Fruit fly (Drosophila melanogaster) whole organism, embryonic: ENCODE data around the gene Sodh2.

Experiments used
- Aef1 ChIP-seq: fragments of 200-800 bp; sonication (Bioruptor generic); IDR thresholded peaks from 3 replicates; pipeline ENCODE4 v1.3.6; 2022; ENCODE audit warnings: missing biosample characterization, missing genetic modification characterization
- Bteb2 ChIP-seq: fragments of 200-800 bp; sonication (Bioruptor generic); optimal IDR thresholded peaks from 2 replicates; lab custom pipeline; 2016; ENCODE audit warnings: missing biosample characterization, missing genetic modification characterization
- CG12219 ChIP-seq: fragments of 200-800 bp; sonication (Bioruptor generic); optimal IDR thresholded peaks from 3 replicates; lab custom pipeline; 2018; ENCODE audit warnings: missing biosample characterization, mild to moderate bottlenecking, missing genetic modification characterization
- CG12769 ChIP-seq: fragments of 200-800 bp; sonication (Bioruptor generic); optimal IDR thresholded peaks from 2 replicates; lab custom pipeline; 2019; ENCODE audit warnings: missing biosample characterization, mild to moderate bottlenecking, missing genetic modification characterization, moderate library complexity
- CG15073 ChIP-seq: fragments of 200-800 bp; sonication (Bioruptor generic); optimal IDR thresholded peaks from 2 replicates; lab custom pipeline; 2016; ENCODE audit warnings: missing biosample characterization, missing genetic modification characterization
- CG1529 ChIP-seq: fragments of 200-800 bp; sonication (Bioruptor generic); optimal IDR thresholded peaks from 3 replicates; lab custom pipeline; 2018; ENCODE audit warnings: missing biosample characterization, missing genetic modification characterization
- CG15479 ChIP-seq: fragments of 200-800 bp; sonication (Bioruptor generic); optimal IDR thresholded peaks from 3 replicates; lab custom pipeline; 2019; ENCODE audit warnings: missing biosample characterization, mild to moderate bottlenecking, missing genetic modification characterization, moderate library complexity
- CG1602 ChIP-seq: fragments of 200-800 bp; sonication (Bioruptor generic); optimal IDR thresholded peaks from 3 replicates; lab custom pipeline; 2016; ENCODE audit warnings: missing biosample characterization, missing genetic modification characterization
- CG2120 ChIP-seq: fragments of 200-800 bp; sonication (Bioruptor generic); optimal IDR thresholded peaks from 3 replicates; lab custom pipeline; 2016; ENCODE audit warnings: missing biosample characterization, missing genetic modification characterization
- CG2678 ChIP-seq: fragments of 200-800 bp; sonication (Bioruptor generic); optimal IDR thresholded peaks from 3 replicates; lab custom pipeline; 2019; ENCODE audit warnings: missing biosample characterization, mild to moderate bottlenecking, missing genetic modification characterization, moderate library complexity
- CG2889 ChIP-seq: fragments of 200-800 bp; sonication (Bioruptor generic); IDR thresholded peaks from 3 replicates; pipeline ENCODE4 v1.3.6; 2022; ENCODE audit warnings: missing biosample characterization, missing genetic modification characterization
- CG30020 ChIP-seq: fragments of 200-800 bp; optimal IDR thresholded peaks from 2 replicates; lab custom pipeline; 2019; ENCODE audit warnings: missing biosample characterization, mild to moderate bottlenecking, missing genetic modification characterization, moderate library complexity
- CG3726 ChIP-seq: fragments of 200-800 bp; sonication (Bioruptor generic); IDR thresholded peaks from 3 replicates; pipeline ENCODE4, ENCODE4 v1.3.6; 2022; ENCODE audit warnings: missing biosample characterization, missing genetic modification characterization
- CG4282 ChIP-seq: fragments of 200-800 bp; sonication (Bioruptor generic); optimal IDR thresholded peaks from 2 replicates; lab custom pipeline; 2016; ENCODE audit warnings: missing biosample characterization, missing genetic modification characterization
- CG4424 ChIP-seq: fragments of 200-800 bp; sonication (Bioruptor generic); optimal IDR thresholded peaks from 3 replicates; lab custom pipeline; 2016; ENCODE audit warnings: missing biosample characterization, missing genetic modification characterization
- CG5953 ChIP-seq: fragments of 200-800 bp; sonication (Bioruptor generic); IDR thresholded peaks from 2 replicates; pipeline ENCODE4 v1.3.6; 2022; ENCODE audit warnings: missing biosample characterization, missing genetic modification characterization
- CG6254 ChIP-seq: fragments of 200-800 bp; sonication (Bioruptor generic); optimal IDR thresholded peaks from 3 replicates; lab custom pipeline; 2017; ENCODE audit warnings: mild to moderate bottlenecking, missing biosample characterization, missing genetic modification reagents, missing genetic modification characterization
- CG7745 ChIP-seq: fragments of 200-800 bp; sonication (Bioruptor generic); optimal IDR thresholded peaks from 2 replicates; lab custom pipeline; 2018; ENCODE audit warnings: missing biosample characterization, mild to moderate bottlenecking, missing genetic modification characterization, moderate library complexity
- CG8281 ChIP-seq: fragments of 200-800 bp; sonication (Bioruptor generic); optimal IDR thresholded peaks from 2 replicates; lab custom pipeline; 2018; ENCODE audit warnings: missing biosample characterization, mild to moderate bottlenecking, missing genetic modification characterization, moderate library complexity
- CG9797 ChIP-seq: fragments of 200-800 bp; sonication (Bioruptor generic); optimal IDR thresholded peaks from 3 replicates; lab custom pipeline; 2018; ENCODE audit warnings: missing biosample characterization, mild to moderate bottlenecking, missing genetic modification characterization
- Elba2 ChIP-seq: fragments of 200-800 bp; sonication (Bioruptor generic); optimal IDR thresholded peaks from 3 replicates; lab custom pipeline; 2016; ENCODE audit warnings: missing biosample characterization, missing genetic modification characterization
- Fer1 ChIP-seq: fragments of 200-800 bp; sonication (Bioruptor generic); optimal IDR thresholded peaks from 2 replicates; lab custom pipeline; 2017; ENCODE audit warnings: missing biosample characterization, mild to moderate bottlenecking, missing genetic modification characterization
- Fer3 ChIP-seq: fragments of 200-800 bp; sonication (Bioruptor generic); optimal IDR thresholded peaks from 2 replicates; lab custom pipeline; 2018; ENCODE audit warnings: missing biosample characterization, mild to moderate bottlenecking, missing genetic modification characterization, moderate library complexity
- H15 ChIP-seq: fragments of 200-800 bp; sonication (Bioruptor generic); IDR thresholded peaks from 3 replicates; pipeline ENCODE4 v1.3.6; 2022; ENCODE audit warnings: missing biosample characterization, missing genetic modification characterization
- Hr3 ChIP-seq: fragments of 200-800 bp; sonication (Bioruptor generic); optimal IDR thresholded peaks from 3 replicates; lab custom pipeline; 2016; ENCODE audit warnings: missing biosample characterization, missing genetic modification characterization
- Hr78 ChIP-seq, 2 experiments: fragments of 200-800 bp in 1 of 2; fragments of >200 bp in 1 of 2; sonication (Bioruptor generic) in 1 of 2; optimal IDR thresholded peaks; 2 replicates each; lab custom pipeline; 2017 to 2019; ENCODE audit warnings: missing biosample characterization in 2 of 2, missing genetic modification characterization in 2 of 2, mild to moderate bottlenecking in 1 of 2, moderate library complexity in 1 of 2
- Nf-YB ChIP-seq: fragments of 200-800 bp; sonication (Bioruptor generic); optimal IDR thresholded peaks from 3 replicates; lab custom pipeline; 2019; ENCODE audit warnings: missing biosample characterization, mild to moderate bottlenecking, missing genetic modification characterization, moderate library complexity
- Pdp1 ChIP-seq, 2 experiments: fragments of 200-800 bp; sonication (Bioruptor generic); optimal IDR thresholded peaks; 3 replicates each; lab custom pipeline; 2016; ENCODE audit warnings: missing biosample characterization in 2 of 2, missing genetic modification characterization in 2 of 2, mild to moderate bottlenecking in 1 of 2, moderate library complexity in 1 of 2
- Scr ChIP-seq: fragments of 200-800 bp; sonication (Bioruptor generic); IDR thresholded peaks from 2 replicates; pipeline ENCODE4 v1.3.6; 2022; ENCODE audit warnings: missing biosample characterization, missing genetic modification characterization; ENCODE audit not compliant: partially characterized antibody
- Sox102F ChIP-seq: fragments of 200-800 bp; sonication (Bioruptor generic); optimal IDR thresholded peaks from 2 replicates; lab custom pipeline; 2018; ENCODE audit warnings: missing biosample characterization, mild to moderate bottlenecking, missing genetic modification characterization, moderate library complexity
- Spps ChIP-seq: fragments of 200-800 bp; sonication (Bioruptor generic); optimal IDR thresholded peaks from 2 replicates; lab custom pipeline; 2018; ENCODE audit warnings: missing biosample characterization, mild to moderate bottlenecking, missing genetic modification characterization
- Sry-δ ChIP-seq: fragments of 200-800 bp; sonication (Bioruptor generic); optimal IDR thresholded peaks from 2 replicates; lab custom pipeline; 2016; ENCODE audit warnings: missing biosample characterization, missing genetic modification characterization
- YL-1 ChIP-seq: fragments of 200-800 bp; sonication (Bioruptor generic); optimal IDR thresholded peaks from 3 replicates; lab custom pipeline; 2017; ENCODE audit warnings: missing biosample characterization, mild to moderate bottlenecking, missing genetic modification characterization
- al ChIP-seq: fragments of 200-800 bp; sonication (Bioruptor generic); IDR thresholded peaks from 2 replicates; pipeline ENCODE4 v1.3.6; 2022; ENCODE audit warnings: missing biosample characterization, missing genetic modification characterization
- ara ChIP-seq: fragments of 200-800 bp; sonication (Bioruptor generic); IDR thresholded peaks from 2 replicates; pipeline ENCODE4 v1.3.6; 2022; ENCODE audit warnings: missing biosample characterization, missing genetic modification characterization
- en ChIP-seq: fragments of 200-800 bp; sonication (Bioruptor generic); optimal IDR thresholded peaks from 2 replicates; lab custom pipeline; 2016; ENCODE audit warnings: missing biosample characterization, missing genetic modification characterization
- hbn ChIP-seq: fragments of 200-800 bp; sonication (Bioruptor generic); IDR thresholded peaks from 2 replicates; pipeline ENCODE4 v1.3.6; 2022; ENCODE audit warnings: missing biosample characterization, missing genetic modification characterization; ENCODE audit not compliant: partially characterized antibody
- her ChIP-seq: fragments of 200-800 bp; sonication (Bioruptor generic); optimal IDR thresholded peaks from 2 replicates; lab custom pipeline; 2016; ENCODE audit warnings: missing biosample characterization, missing genetic modification characterization
- jigr1 ChIP-seq: fragments of 200-800 bp; sonication (Bioruptor generic); IDR thresholded peaks from 3 replicates; pipeline ENCODE4 v1.3.6; 2022; ENCODE audit warnings: missing biosample characterization, missing genetic modification characterization
- prd ChIP-seq, 3 experiments: fragments of >200 bp in 2 of 3; fragments of 200-800 bp in 1 of 3; sonication (Bioruptor generic) in 1 of 3; optimal IDR thresholded peaks in 2 of 3; IDR thresholded peaks in 1 of 3; 2 replicates in 2 of 3; 3 replicates in 1 of 3; pipeline versions ENCODE4 v1.3.6 to Lab custom; 2017 to 2022; ENCODE audit warnings: missing biosample characterization in 1 of 3, missing genetic modification characterization in 1 of 3
- sens-2 ChIP-seq: fragments of 200-800 bp; sonication (Bioruptor generic); IDR thresholded peaks from 2 replicates; pipeline ENCODE4 v1.3.6; 2022; ENCODE audit warnings: missing biosample characterization, missing genetic modification characterization
- sima ChIP-seq: fragments of 200-800 bp; sonication (Bioruptor generic); optimal IDR thresholded peaks from 2 replicates; lab custom pipeline; 2016; ENCODE audit warnings: missing biosample characterization, missing genetic modification characterization
- sisA ChIP-seq: fragments of 200-800 bp; sonication (Bioruptor generic); IDR thresholded peaks from 2 replicates; pipeline ENCODE4 v1.3.6; 2022; ENCODE audit warnings: missing biosample characterization, missing genetic modification characterization
- slp2 ChIP-seq: fragments of 200-800 bp; sonication (Bioruptor generic); optimal IDR thresholded peaks from 2 replicates; lab custom pipeline; 2016; ENCODE audit warnings: missing biosample characterization, missing genetic modification characterization
- tin ChIP-seq: fragments of 200-800 bp; sonication (Bioruptor generic); optimal IDR thresholded peaks from 3 replicates; lab custom pipeline; 2016; ENCODE audit warnings: missing biosample characterization, missing genetic modification characterization
- tll ChIP-seq, 2 experiments: fragments of 200-800 bp in 1 of 2; fragments of >200 bp in 1 of 2; sonication (Bioruptor generic) in 1 of 2; optimal IDR thresholded peaks; 2 replicates each; lab custom pipeline; 2017 to 2019; ENCODE audit warnings: missing biosample characterization in 2 of 2, missing genetic modification characterization in 2 of 2, mild to moderate bottlenecking in 1 of 2, moderate library complexity in 1 of 2
- zen ChIP-seq: fragments of 200-800 bp; sonication (Bioruptor generic); optimal IDR thresholded peaks from 3 replicates; lab custom pipeline; 2018; ENCODE audit warnings: missing biosample characterization, mild to moderate bottlenecking, missing genetic modification characterization, moderate library complexity
- zen2 ChIP-seq: fragments of 200-800 bp; sonication (Bioruptor generic); IDR thresholded peaks from 3 replicates; pipeline ENCODE4 v1.3.6; 2022; ENCODE audit warnings: missing biosample characterization, missing genetic modification characterization; ENCODE audit not compliant: partially characterized antibody
- zfh1 ChIP-seq: fragments of 200-800 bp; sonication (Bioruptor generic); IDR thresholded peaks from 3 replicates; pipeline ENCODE4 v1.3.6; 2022; ENCODE audit warnings: missing biosample characterization, missing genetic modification characterization

Sodh2 gene

dm6 chr3R:10849515-10849973 lies 26.6 kb upstream of the Sodh2 start, which contains the start of gene CG42394 (continued):
- TF ChIP-seq al (GFP tag; lab: Robert Waterston, UW): peak; percentile 91
- TF ChIP-seq Sox102F (GFP tag; lab: Kevin White, UChicago): peak; percentile 94
- no peak for TF ChIP-seq CG15479 (GFP tag; lab: Kevin White, UChicago)
- TF ChIP-seq CG1602 (GFP tag; lab: Kevin White, UChicago): peak; percentile 92
- TF ChIP-seq slp2 (GFP tag; lab: Kevin White, UChicago): peak; percentile 44
- peak; percentile 88; the same call in 1 of the 3 replicates for TF ChIP-seq CG3726 (GFP tag; lab: Robert Waterston, UW)
- peak; percentile 89 for TF ChIP-seq CG2120 (GFP tag; lab: Kevin White, UChicago)
- peak; percentile 96 for TF ChIP-seq CG6254 (GFP tag; lab: Kevin White, UChicago)
- TF ChIP-seq Fer1 (GFP tag; lab: Kevin White, UChicago): peak; percentile 98
- TF ChIP-seq sisA (GFP tag; lab: Robert Waterston, UW): peak; percentile 89
- TF ChIP-seq zen: peak; percentile 97
- peak; percentile 80 for TF ChIP-seq YL-1
- peak in 1 of 2 experiments; percentile 85 for TF ChIP-seq Hr78 (GFP tag; optimal IDR thresholded peaks at IDR 0.05; lab: Kevin White, UChicago)
- TF ChIP-seq CG9797 (GFP tag; lab: Kevin White, UChicago): peak; percentile 25
- TF ChIP-seq Bteb2: peak; percentile 81
- peak; percentile 46 for TF ChIP-seq Elba2 (GFP tag; lab: Kevin White, UChicago)
- peak; percentile 77 for TF ChIP-seq CG8281 (tag; lab: Kevin White, UChicago)
- TF ChIP-seq Hr3 (GFP tag; lab: Kevin White, UChicago): peak; percentile 87
- peak; percentile 21; the same call in 1 of the 3 replicates for TF ChIP-seq jigr1 (GFP tag; lab: Robert Waterston, UW)
- no peak for TF ChIP-seq CG4282 (GFP tag; lab: Kevin White, UChicago)
- peak; percentile 97 for TF ChIP-seq CG2678 (tag; lab: Kevin White, UChicago)
- TF ChIP-seq Spps (tag; lab: Kevin White, UChicago): peak; percentile 96
- TF ChIP-seq CG7745 (tag; lab: Kevin White, UChicago): peak; percentile 10
- TF ChIP-seq H15 (GFP tag; lab: Robert Waterston, UW): peak; percentile 91
- peak; percentile 87 for TF ChIP-seq CG5953
- TF ChIP-seq hbn: no peak
- peak; percentile 94 for TF ChIP-seq zfh1 (GFP tag; lab: Robert Waterston, UW)
- peak; percentile 76 for TF ChIP-seq CG30020
- peak; percentile 44; the same call in 1 of the 2 replicates for TF ChIP-seq Scr (GFP tag; lab: Robert Waterston, UW)
- TF ChIP-seq Fer3: peak; percentile 95
- peak; percentile 95 for TF ChIP-seq tin (GFP tag; lab: Kevin White, UChicago)
- peak; percentile 88 for TF ChIP-seq CG2889 (GFP tag; lab: Robert Waterston, UW)
- no peak for TF ChIP-seq CG12769 (tag; lab: Kevin White, UChicago)
- TF ChIP-seq CG15073: peak; percentile 53
- no peak for TF ChIP-seq sima (GFP tag; lab: Kevin White, UChicago)
- peak; percentile 19 for TF ChIP-seq Sry-δ (GFP tag; lab: Kevin White, UChicago)
- TF ChIP-seq tll (GFP tag; optimal IDR thresholded peaks at IDR 0.05; lab: Kevin White, UChicago): no peak
- TF ChIP-seq ara: peak; percentile 95
- TF ChIP-seq Pdp1 (GFP tag; optimal IDR thresholded peaks at IDR 0.05; lab: Kevin White, UChicago): peak; percentile 63 to 86
- no peak for TF ChIP-seq en
- no peak for TF ChIP-seq her (GFP tag; lab: Kevin White, UChicago)
- TF ChIP-seq prd (optimal IDR thresholded peaks at IDR 0.05; lab: Kevin White, UChicago): no peak
- TF ChIP-seq prd (GFP tag; IDR thresholded peaks at IDR 0.05; lab: Robert Waterston, UW): peak; percentile 94
- peak; percentile 96 for TF ChIP-seq CG4424
- TF ChIP-seq sens-2 (GFP tag; lab: Robert Waterston, UW): peak; percentile 90
- peak; percentile 85 for TF ChIP-seq CG12219 (GFP tag; lab: Kevin White, UChicago)
- peak; percentile 85 for TF ChIP-seq Nf-YB (GFP tag; lab: Kevin White, UChicago)
- TF ChIP-seq CG1529 (GFP tag; lab: Kevin White, UChicago): peak; percentile 90
- TF ChIP-seq zen2: no peak
- peak; percentile 90 for TF ChIP-seq Aef1 (GFP tag; lab: Robert Waterston, UW)
